In the genomic region with DNA sequence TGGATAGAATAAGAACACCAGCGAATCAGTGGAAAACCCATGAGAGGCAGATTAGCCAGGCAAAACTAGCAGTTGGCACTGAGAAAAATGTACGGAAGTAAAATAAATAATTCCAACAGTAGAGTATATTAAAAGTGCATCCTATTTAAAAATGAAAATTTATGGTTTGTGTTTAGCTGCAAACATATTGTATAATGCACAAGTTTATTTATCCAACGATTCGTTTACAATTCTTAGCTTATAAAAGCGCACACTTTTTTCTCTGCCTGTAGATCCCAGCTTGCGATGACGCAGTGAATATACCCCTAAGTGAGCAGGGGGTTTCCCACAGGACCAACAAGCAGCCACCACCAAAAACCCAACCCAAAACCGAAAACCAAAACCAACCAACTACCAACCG, we compare ENCODE assay signal across 4 fruit fly cellular contexts.
TF ChIP-seq lines count a peak whose summit lies in the region.

No protein-coding gene starts in this region.

- no peak for TF ChIP-seq CTCF in whole organism, embryonic (GFP tag; optimal IDR thresholded peaks at IDR 0.05; lab: Kevin White, UChicago)

TF ChIP-seq in whole organism, embryonic, 481 proteins besides CTCF, POLR2A, EP300 and RAD21 (continues in another document):
- TF ChIP-seq Vsx1 (GFP tag; optimal IDR thresholded peaks at IDR 0.05; lab: Kevin White, UChicago) = peak; percentile 1
- peak; percentile 86 for TF ChIP-seq CG18262 (tag; optimal IDR thresholded peaks at IDR 0.05; lab: Kevin White, UChicago)
- no peak for TF ChIP-seq CG34224 (GFP tag; IDR thresholded peaks at IDR 0.05; lab: Robert Waterston, UW; ENCODE audit: partially characterized antibody)
- no peak for TF ChIP-seq inv (GFP tag; IDR thresholded peaks at IDR 0.05; lab: Robert Waterston, UW; ENCODE audit: partially characterized antibody)
- TF ChIP-seq Xrp1 (GFP tag; IDR thresholded peaks at IDR 0.05; lab: Robert Waterston, UW) = peak; percentile 86
- no peak for TF ChIP-seq hth (optimal IDR thresholded peaks at IDR 0.05; lab: Kevin White, UChicago)
- peak; percentile 34 for TF ChIP-seq Xbp1 (GFP tag; optimal IDR thresholded peaks at IDR 0.05; lab: Kevin White, UChicago)
- TF ChIP-seq Tbp (GFP tag; optimal IDR thresholded peaks at IDR 0.05; lab: Kevin White, UChicago) = no peak
- no peak for TF ChIP-seq Hr39 (optimal IDR thresholded peaks at IDR 0.05; lab: Kevin White, UChicago)
- TF ChIP-seq ewg (GFP tag; optimal IDR thresholded peaks at IDR 0.05; lab: Kevin White, UChicago) = peak; percentile 22
- peak; percentile 45; the same call in 1 of the 2 replicates for TF ChIP-seq HLH3B (GFP tag; IDR thresholded peaks at IDR 0.05; lab: Robert Waterston, UW)
- no peak for TF ChIP-seq cad (GFP tag; optimal IDR thresholded peaks at IDR 0.05; lab: Kevin White, UChicago)
- no peak for TF ChIP-seq pum (GFP tag; optimal IDR thresholded peaks at IDR 0.05; lab: Kevin White, UChicago)
- no peak for TF ChIP-seq B-H1 (GFP tag; IDR thresholded peaks at IDR 0.05; lab: Robert Waterston, UW)
- TF ChIP-seq CG5953 (GFP tag; IDR thresholded peaks at IDR 0.05; lab: Robert Waterston, UW) = no peak
- peak; percentile 95 for TF ChIP-seq sens (GFP tag; lab: Kevin White, UChicago)
- TF ChIP-seq CG4854 (GFP tag; optimal IDR thresholded peaks at IDR 0.05; lab: Kevin White, UChicago) = no peak
- TF ChIP-seq CG17328 (GFP tag; IDR thresholded peaks at IDR 0.05; lab: Robert Waterston, UW) = peak; percentile 62
- TF ChIP-seq Chrac-16 (GFP tag; optimal IDR thresholded peaks at IDR 0.05; lab: Kevin White, UChicago) = peak; percentile 9
- TF ChIP-seq Camta (GFP tag; optimal IDR thresholded peaks at IDR 0.05; lab: Kevin White, UChicago) = peak; percentile 14
- peak; percentile 58 for TF ChIP-seq CG12391 (tag; optimal IDR thresholded peaks at IDR 0.05; lab: Kevin White, UChicago)
- no peak for TF ChIP-seq Atf-2 (GFP tag; optimal IDR thresholded peaks at IDR 0.05; lab: Kevin White, UChicago)

TF ChIP-seq in whole organism, prepupa, 60 proteins besides CTCF, POLR2A, EP300 and RAD21:
- TF ChIP-seq topi (GFP tag; optimal IDR thresholded peaks at IDR 0.05; lab: Kevin White, UChicago) (peak; percentile 20), fkh (GFP tag; optimal IDR thresholded peaks at IDR 0.05; lab: Kevin White, UChicago) (no peak), cyc (GFP tag; optimal IDR thresholded peaks at IDR 0.05; lab: Kevin White, UChicago) (peak; percentile 23), svp (GFP tag; lab: Kevin White, UChicago) (peak; percentile 38), Eip78C (GFP tag; lab: Kevin White, UChicago) (peak; percentile 67), Met (GFP tag; optimal IDR thresholded peaks at IDR 0.05; lab: Kevin White, UChicago) (peak; percentile 4), esn (GFP tag; optimal IDR thresholded peaks at IDR 0.05; lab: Kevin White, UChicago) (peak; percentile 1), Gug (GFP tag; IDR thresholded peaks at IDR 0.05; lab: Robert Waterston, UW) (no peak), Hr4 (GFP tag; optimal IDR thresholded peaks at IDR 0.05; lab: Kevin White, UChicago) (no peak), CG11294 (GFP tag; IDR thresholded peaks at IDR 0.05; lab: Robert Waterston, UW) (no peak)

TF ChIP-seq in whole organism, pupa, 21 proteins besides CTCF, POLR2A, EP300 and RAD21:
- no peak for TF ChIP-seq Pif1B (GFP tag; optimal IDR thresholded peaks at IDR 0.05; lab: Kevin White, UChicago)
- no peak for TF ChIP-seq CG17806 (tag; optimal IDR thresholded peaks at IDR 0.05; lab: Kevin White, UChicago)
- TF ChIP-seq CG8301 (tag; optimal IDR thresholded peaks at IDR 0.05; lab: Kevin White, UChicago) = no peak
- no peak for TF ChIP-seq Ets98B (GFP tag; IDR thresholded peaks at IDR 0.05; lab: Robert Waterston, UW)
- peak; percentile 16 for TF ChIP-seq CG8159 (tag; optimal IDR thresholded peaks at IDR 0.05; lab: Kevin White, UChicago)
- TF ChIP-seq CG13204 (GFP tag; optimal IDR thresholded peaks at IDR 0.05; lab: Kevin White, UChicago) = no peak

TF ChIP-seq in whole organism, wandering third instar larva, 38 proteins besides CTCF, POLR2A, EP300 and RAD21:
- TF ChIP-seq Sp1 (GFP tag; optimal IDR thresholded peaks at IDR 0.05; lab: Kevin White, UChicago) = no peak
- TF ChIP-seq lola (GFP tag; optimal IDR thresholded peaks at IDR 0.05; lab: Kevin White, UChicago) = no peak
- peak; percentile 9 for TF ChIP-seq h (GFP tag; optimal IDR thresholded peaks at IDR 0.05; lab: Kevin White, UChicago)
- TF ChIP-seq Dif (GFP tag; optimal IDR thresholded peaks at IDR 0.05; lab: Kevin White, UChicago; ENCODE audit: partially characterized antibody) = no peak
- TF ChIP-seq Dfd (GFP tag; optimal IDR thresholded peaks at IDR 0.05; lab: Kevin White, UChicago) = no peak
- peak; percentile 20 for TF ChIP-seq woc (GFP tag; optimal IDR thresholded peaks at IDR 0.05; lab: Kevin White, UChicago)
- TF ChIP-seq foxo (GFP tag; optimal IDR thresholded peaks at IDR 0.05; lab: Kevin White, UChicago) = peak in 1 of 2 experiments; percentile 17
